Fruit fly (Drosophila melanogaster) whole organism, adult: ENCODE data around the gene CG34355.

Source experiments
- CG11617 ChIP-seq: fragments of 200-800 bp; sonication (Bioruptor generic); optimal IDR thresholded peaks from 2 replicates; lab custom pipeline; 2017; ENCODE audit warnings: mild to moderate bottlenecking, missing biosample characterization, missing genetic modification reagents, missing genetic modification characterization
- CG12768 ChIP-seq: fragments of 200-800 bp; sonication (Bioruptor generic); optimal IDR thresholded peaks from 2 replicates; lab custom pipeline; 2017; ENCODE audit warnings: missing biosample characterization, missing genetic modification characterization, mild to moderate bottlenecking, moderate library complexity, missing genetic modification reagents
- CG14711 ChIP-seq: fragments of 200-800 bp; sonication (Bioruptor generic); optimal IDR thresholded peaks from 2 replicates; lab custom pipeline; 2018; ENCODE audit warnings: missing biosample characterization, mild to moderate bottlenecking, missing genetic modification characterization, moderate library complexity
- CG1620 ChIP-seq: fragments of 200-800 bp; sonication (Bioruptor generic); optimal IDR thresholded peaks from 2 replicates; lab custom pipeline; 2016; ENCODE audit warnings: missing biosample characterization, missing genetic modification characterization
- CG33017 ChIP-seq: fragments of 200-800 bp; sonication (Bioruptor generic); optimal IDR thresholded peaks from 2 replicates; lab custom pipeline; 2018; ENCODE audit warnings: missing biosample characterization, mild to moderate bottlenecking, missing genetic modification characterization, moderate library complexity
- CG5204 ChIP-seq: fragments of 200-800 bp; sonication (Bioruptor generic); optimal IDR thresholded peaks from 2 replicates; lab custom pipeline; 2016; ENCODE audit warnings: missing biosample characterization, missing genetic modification characterization
- CG7045 ChIP-seq: fragments of 200-800 bp; sonication (Bioruptor generic); optimal IDR thresholded peaks from 2 replicates; lab custom pipeline; 2017; ENCODE audit warnings: missing biosample characterization, mild to moderate bottlenecking, missing genetic modification characterization
- CG7101 ChIP-seq: fragments of 200-800 bp; sonication (Bioruptor generic); optimal IDR thresholded peaks from 2 replicates; lab custom pipeline; 2018; ENCODE audit warnings: missing biosample characterization, mild to moderate bottlenecking, missing genetic modification characterization, moderate library complexity
- Clk ChIP-seq: fragments of 200-800 bp; sonication (Bioruptor generic); optimal IDR thresholded peaks from 2 replicates; lab custom pipeline; 2017; ENCODE audit warnings: missing biosample characterization, missing genetic modification characterization
- Crg-1 ChIP-seq: fragments of 200-800 bp; sonication (Bioruptor generic); optimal IDR thresholded peaks from 2 replicates; lab custom pipeline; 2016; ENCODE audit warnings: missing biosample characterization, missing genetic modification characterization
- Hr96 ChIP-seq: fragments of 200-800 bp; sonication (Bioruptor generic); optimal IDR thresholded peaks from 2 replicates; lab custom pipeline; 2016; ENCODE audit warnings: missing biosample characterization, missing genetic modification characterization
- Mnt ChIP-seq: fragments of 200-800 bp; sonication (Bioruptor generic); optimal IDR thresholded peaks from 2 replicates; lab custom pipeline; 2016; ENCODE audit warnings: missing biosample characterization, mild to moderate bottlenecking, missing genetic modification characterization
- bab1 ChIP-seq: fragments of 200-800 bp; sonication (Bioruptor generic); optimal IDR thresholded peaks from 3 replicates; lab custom pipeline; 2019; ENCODE audit warnings: missing biosample characterization, mild to moderate bottlenecking, missing genetic modification characterization, moderate library complexity
- cic ChIP-seq: fragments of 200-800 bp; sonication (Bioruptor generic); optimal IDR thresholded peaks from 2 replicates; lab custom pipeline; 2017; ENCODE audit warnings: missing biosample characterization, mild to moderate bottlenecking, missing genetic modification characterization, moderate library complexity
- cnc ChIP-seq, 2 experiments: fragments of >200 bp; optimal IDR thresholded peaks; 2 replicates each; lab custom pipeline; 2017
- kay ChIP-seq: fragments of 200-800 bp; sonication (Bioruptor generic); peaks from one replicate; lab custom pipeline; 2016; ENCODE audit warnings: missing biosample characterization, missing genetic modification characterization, borderline replicate concordance
- ovo ChIP-seq: fragments of 200-800 bp; sonication (Bioruptor generic); optimal IDR thresholded peaks from 2 replicates; lab custom pipeline; 2016; ENCODE audit warnings: missing biosample characterization, missing genetic modification characterization
- pad ChIP-seq: fragments of 200-800 bp; sonication (Bioruptor generic); optimal IDR thresholded peaks from 3 replicates; lab custom pipeline; 2017; ENCODE audit warnings: missing biosample characterization, missing genetic modification characterization, mild to moderate bottlenecking, moderate library complexity, missing genetic modification reagents
- tj ChIP-seq: fragments of 200-800 bp; sonication (Bioruptor generic); optimal IDR thresholded peaks from 3 replicates; lab custom pipeline; 2017; ENCODE audit warnings: missing biosample characterization, mild to moderate bottlenecking, missing genetic modification characterization, moderate library complexity
- toe ChIP-seq: fragments of 200-800 bp; sonication (Bioruptor generic); optimal IDR thresholded peaks from 2 replicates; lab custom pipeline; 2016; ENCODE audit warnings: missing biosample characterization, missing genetic modification characterization

The CG34355 gene

DNA sequence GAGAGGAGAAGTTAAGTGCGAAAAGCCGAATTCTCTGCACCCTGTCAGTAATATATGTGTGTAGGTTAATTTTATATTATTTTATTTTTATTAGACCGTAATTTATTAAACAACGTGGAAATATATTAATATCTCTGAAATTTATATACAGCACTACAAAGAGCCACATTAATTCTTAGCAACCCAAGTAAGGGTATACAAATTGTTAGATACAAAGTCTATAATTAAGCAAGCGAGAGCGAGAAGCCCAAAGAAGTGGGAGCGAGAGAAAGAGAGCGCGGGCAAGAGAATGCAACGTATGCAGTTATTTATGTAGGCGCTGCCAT, 83.4 kb downstream of the CG34355 start:
- TF ChIP-seq ovo (no peak), bab1 (peak; percentile 97), CG11617 (GFP tag; lab: Kevin White, UChicago) (peak; percentile 56), CG7101 (peak; percentile 88), CG12768 (GFP tag; lab: Kevin White, UChicago) (peak; percentile 44), Clk (no peak), Crg-1 (GFP tag; lab: Kevin White, UChicago) (peak; percentile 60), cic (GFP tag; lab: Kevin White, UChicago) (no peak), Hr96 (GFP tag; lab: Kevin White, UChicago) (no peak), CG7045 (peak; percentile 64), CG33017 (tag; lab: Kevin White, UChicago) (peak; percentile 74), CG14711 (peak; percentile 90), pad (peak; percentile 51), tj (peak; percentile 88), cnc (optimal IDR thresholded peaks at IDR 0.05; lab: Kevin White, UChicago) (no peak), CG5204 (no peak), Mnt (GFP tag; lab: Kevin White, UChicago) (no peak), toe (GFP tag; lab: Kevin White, UChicago) (no peak), kay (GFP tag; lab: Kevin White, UChicago) (peak; percentile 66), CG1620 (GFP tag; lab: Kevin White, UChicago) (peak; percentile 47)

DNA sequence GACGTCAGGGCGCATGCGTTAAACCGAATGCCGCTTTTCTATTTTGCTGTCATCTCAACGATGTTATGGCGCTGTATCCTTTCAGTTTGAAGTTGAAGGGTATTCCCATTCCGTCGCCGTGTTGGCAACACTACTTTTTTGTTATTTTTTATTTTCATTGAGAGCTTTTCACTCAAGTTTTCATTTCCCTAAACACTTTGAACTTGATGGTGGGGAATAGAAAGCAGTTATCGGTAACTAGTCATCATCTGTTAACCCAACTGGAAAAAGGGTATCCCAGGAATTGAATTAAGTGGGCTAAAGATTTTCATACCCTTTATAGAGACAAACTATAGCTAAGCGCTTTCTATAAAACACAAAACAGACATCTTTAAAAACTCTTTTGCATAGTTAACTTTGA, 83.9 kb downstream of the CG34355 start:
- TF ChIP-seq cnc (optimal IDR thresholded peaks at IDR 0.05; lab: Kevin White, UChicago) (no peak), Crg-1 (GFP tag; lab: Kevin White, UChicago) (no peak)

DNA sequence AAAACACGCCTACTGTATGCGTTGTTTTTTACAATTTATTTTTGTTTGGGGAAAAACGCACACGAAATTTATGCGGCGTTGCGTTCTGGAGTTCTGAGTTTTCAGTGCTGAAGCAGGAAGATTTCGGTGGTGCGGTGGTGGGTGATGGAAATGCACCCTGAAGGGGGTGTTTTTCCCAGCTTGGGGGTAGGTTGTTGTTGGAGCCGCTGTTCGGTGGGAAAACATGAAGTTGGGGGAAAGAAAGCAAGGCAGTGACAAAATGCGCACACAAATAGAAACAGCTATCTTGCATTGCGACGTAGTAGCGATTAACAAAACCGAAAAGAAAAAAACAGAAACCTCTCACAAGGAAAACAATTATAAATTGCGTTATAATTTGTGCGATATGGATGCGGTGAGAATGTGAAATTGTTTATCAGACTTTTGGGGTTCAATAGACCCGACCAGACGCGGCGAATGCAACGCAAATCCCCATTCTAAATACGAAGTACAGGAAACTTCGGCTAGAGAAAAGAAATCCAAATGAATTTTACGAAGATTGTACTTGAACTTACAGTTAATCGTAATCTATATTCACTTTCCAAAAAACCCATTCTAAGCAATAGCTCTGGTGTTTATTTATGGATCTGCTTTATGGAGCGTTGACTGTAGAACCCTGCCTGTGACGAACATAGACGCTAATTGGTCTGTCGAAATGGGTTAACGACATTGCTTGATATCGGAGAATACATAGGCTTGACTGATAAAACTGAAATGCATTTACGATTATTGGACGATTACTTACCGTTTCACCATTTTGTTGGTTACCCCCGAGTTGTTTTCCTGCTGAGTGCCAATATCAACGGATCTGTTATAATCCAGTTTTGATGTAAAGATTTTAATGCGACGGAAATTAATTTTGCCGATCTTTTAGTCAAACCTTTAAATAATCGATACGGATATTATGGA, 84.9 kb downstream of the CG34355 start:
- TF ChIP-seq kay (GFP tag; lab: Kevin White, UChicago), result peak; percentile 10
- no peak for TF ChIP-seq Clk
- TF ChIP-seq CG12768 (GFP tag; lab: Kevin White, UChicago), result no peak
- TF ChIP-seq cnc (optimal IDR thresholded peaks at IDR 0.05; lab: Kevin White, UChicago), result no peak
- TF ChIP-seq Crg-1 (GFP tag; lab: Kevin White, UChicago), result no peak
- TF ChIP-seq CG5204, result no peak
- peak; percentile 45 for TF ChIP-seq CG14711
- TF ChIP-seq pad, result peak; percentile 20
- TF ChIP-seq tj, result no peak
- peak; percentile 64 for TF ChIP-seq bab1
- TF ChIP-seq CG7101, result peak; percentile 57
- peak; percentile 47 for TF ChIP-seq CG33017 (tag; lab: Kevin White, UChicago)
- peak; percentile 0 for TF ChIP-seq Mnt (GFP tag; lab: Kevin White, UChicago)
- TF ChIP-seq Hr96 (GFP tag; lab: Kevin White, UChicago), result no peak
- peak; percentile 22 for TF ChIP-seq CG7045
- TF ChIP-seq cic (GFP tag; lab: Kevin White, UChicago), result no peak
- TF ChIP-seq ovo, result no peak
- TF ChIP-seq CG11617 (GFP tag; lab: Kevin White, UChicago), result no peak
- TF ChIP-seq toe (GFP tag; lab: Kevin White, UChicago), result no peak
- no peak for TF ChIP-seq CG1620 (GFP tag; lab: Kevin White, UChicago)

DNA sequence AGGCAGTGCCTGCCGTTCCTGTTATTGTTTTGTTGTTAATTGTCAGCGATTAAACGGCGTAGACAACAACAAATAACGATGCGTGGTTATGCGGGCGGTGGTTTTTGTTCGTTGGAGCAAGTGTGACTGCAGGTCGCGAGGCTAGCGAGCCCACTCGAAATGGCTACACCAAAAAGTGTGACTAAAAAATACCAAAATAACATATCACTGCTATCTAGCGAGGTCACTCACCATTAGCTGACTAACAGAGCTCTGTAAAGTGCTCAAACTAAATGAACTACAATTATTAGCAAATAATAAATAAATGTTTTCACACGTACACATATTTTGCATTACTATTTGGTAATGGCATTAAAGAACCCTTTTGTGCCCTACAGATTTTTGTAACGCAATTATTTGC, 86.3 kb downstream of the CG34355 start, which contains the start of gene Pli:
Pli (minus strand) TSS at position 131 of the 400 bp plus-strand sequence.
- peak; percentile 55 for TF ChIP-seq bab1
- peak; percentile 5 for TF ChIP-seq CG11617 (GFP tag; lab: Kevin White, UChicago)
- no peak for TF ChIP-seq CG7045
- TF ChIP-seq Mnt (GFP tag; lab: Kevin White, UChicago), result peak; percentile 35
- no peak for TF ChIP-seq CG12768 (GFP tag; lab: Kevin White, UChicago)
- TF ChIP-seq pad, result peak; percentile 4
- TF ChIP-seq tj, result peak; percentile 50
- peak; percentile 57 for TF ChIP-seq CG7101
- TF ChIP-seq CG14711, result peak; percentile 20
- TF ChIP-seq CG1620 (GFP tag; lab: Kevin White, UChicago), result peak; percentile 8

DNA sequence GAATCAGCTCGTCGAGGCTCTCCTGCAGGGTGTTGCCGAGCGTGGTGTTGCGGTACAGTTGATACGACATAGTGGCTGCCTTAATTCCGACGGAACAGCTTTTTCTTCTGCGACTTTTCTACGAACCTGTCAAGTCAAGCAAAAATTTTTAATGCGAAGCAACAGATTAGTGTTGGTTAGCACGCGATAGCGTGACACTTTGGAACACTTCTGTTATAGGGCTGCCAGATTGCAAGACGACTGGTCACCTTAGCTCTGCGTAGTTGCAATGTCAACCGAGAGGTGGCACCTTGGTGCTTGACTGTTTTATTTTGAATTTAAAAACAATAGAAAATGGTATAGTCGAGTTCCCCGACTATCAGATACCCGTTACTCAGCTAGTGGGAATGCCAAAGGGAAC, 87.2 kb downstream of the CG34355 start, which contains the start of gene TfIIA-S:
TfIIA-S (minus strand) TSS at position 175 of the 400 bp plus-strand sequence.
- TF ChIP-seq Mnt (GFP tag; lab: Kevin White, UChicago) (peak; percentile 80), CG1620 (GFP tag; lab: Kevin White, UChicago) (peak; percentile 96), CG12768 (GFP tag; lab: Kevin White, UChicago) (peak; percentile 83), CG11617 (GFP tag; lab: Kevin White, UChicago) (peak; percentile 2), kay (GFP tag; lab: Kevin White, UChicago) (no peak), ovo (peak; percentile 82), Hr96 (GFP tag; lab: Kevin White, UChicago) (peak; percentile 78), Crg-1 (GFP tag; lab: Kevin White, UChicago) (peak; percentile 95), tj (peak; percentile 61), Clk (peak; percentile 75), CG7045 (peak; percentile 67), cnc (optimal IDR thresholded peaks at IDR 0.05; lab: Kevin White, UChicago) (no peak), CG5204 (peak; percentile 64), bab1 (peak; percentile 84), cic (GFP tag; lab: Kevin White, UChicago) (peak; percentile 32), toe (GFP tag; lab: Kevin White, UChicago) (peak; percentile 76), CG14711 (peak; percentile 59), CG33017 (tag; lab: Kevin White, UChicago) (peak; percentile 53), CG7101 (peak; percentile 86), pad (peak; percentile 86)

DNA sequence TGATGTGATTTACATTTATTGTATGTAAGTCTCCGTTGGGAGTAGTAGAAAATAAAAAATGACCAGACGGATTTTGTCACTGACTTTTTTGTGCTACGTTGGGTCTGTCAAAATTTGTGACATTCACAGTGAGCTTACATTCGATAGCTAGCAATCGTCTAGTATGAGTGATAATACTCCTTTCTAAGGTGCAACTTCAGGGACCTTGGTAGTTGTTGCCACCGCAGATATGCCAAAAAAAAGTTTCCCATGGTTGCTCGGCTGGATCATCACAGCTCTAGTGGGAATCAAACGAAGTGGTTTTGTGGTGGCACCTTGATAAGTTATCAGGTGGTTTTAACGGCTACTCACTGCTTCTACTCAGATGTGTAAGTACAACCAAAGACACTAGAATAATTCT, 89.8 kb downstream of the CG34355 start, which contains the start of gene tbrd-1:
tbrd-1 (minus strand) TSS at position 101 of the 400 bp plus-strand sequence.
- TF ChIP-seq Clk, result no peak
- no peak for TF ChIP-seq Mnt (GFP tag; lab: Kevin White, UChicago)
- no peak for TF ChIP-seq Crg-1 (GFP tag; lab: Kevin White, UChicago)
